Fruit fly (Drosophila melanogaster) whole organism, adult: ENCODE data around the gene CG32811.

Experiments
- CG11617 ChIP-seq: fragments of 200-800 bp; sonication (Bioruptor generic); optimal IDR thresholded peaks from 2 replicates; lab custom pipeline; 2017; ENCODE audit warnings: mild to moderate bottlenecking, missing biosample characterization, missing genetic modification reagents, missing genetic modification characterization
- CG12768 ChIP-seq: fragments of 200-800 bp; sonication (Bioruptor generic); optimal IDR thresholded peaks from 2 replicates; lab custom pipeline; 2017; ENCODE audit warnings: missing biosample characterization, missing genetic modification characterization, mild to moderate bottlenecking, moderate library complexity, missing genetic modification reagents
- CG14711 ChIP-seq: fragments of 200-800 bp; sonication (Bioruptor generic); optimal IDR thresholded peaks from 2 replicates; lab custom pipeline; 2018; ENCODE audit warnings: missing biosample characterization, mild to moderate bottlenecking, missing genetic modification characterization, moderate library complexity
- CG1620 ChIP-seq: fragments of 200-800 bp; sonication (Bioruptor generic); optimal IDR thresholded peaks from 2 replicates; lab custom pipeline; 2016; ENCODE audit warnings: missing biosample characterization, missing genetic modification characterization
- CG33017 ChIP-seq: fragments of 200-800 bp; sonication (Bioruptor generic); optimal IDR thresholded peaks from 2 replicates; lab custom pipeline; 2018; ENCODE audit warnings: missing biosample characterization, mild to moderate bottlenecking, missing genetic modification characterization, moderate library complexity
- CG5204 ChIP-seq: fragments of 200-800 bp; sonication (Bioruptor generic); optimal IDR thresholded peaks from 2 replicates; lab custom pipeline; 2016; ENCODE audit warnings: missing biosample characterization, missing genetic modification characterization
- CG7045 ChIP-seq: fragments of 200-800 bp; sonication (Bioruptor generic); optimal IDR thresholded peaks from 2 replicates; lab custom pipeline; 2017; ENCODE audit warnings: missing biosample characterization, mild to moderate bottlenecking, missing genetic modification characterization
- CG7101 ChIP-seq: fragments of 200-800 bp; sonication (Bioruptor generic); optimal IDR thresholded peaks from 2 replicates; lab custom pipeline; 2018; ENCODE audit warnings: missing biosample characterization, mild to moderate bottlenecking, missing genetic modification characterization, moderate library complexity
- Clk ChIP-seq: fragments of 200-800 bp; sonication (Bioruptor generic); optimal IDR thresholded peaks from 2 replicates; lab custom pipeline; 2017; ENCODE audit warnings: missing biosample characterization, missing genetic modification characterization
- Crg-1 ChIP-seq: fragments of 200-800 bp; sonication (Bioruptor generic); optimal IDR thresholded peaks from 2 replicates; lab custom pipeline; 2016; ENCODE audit warnings: missing biosample characterization, missing genetic modification characterization
- Hr96 ChIP-seq: fragments of 200-800 bp; sonication (Bioruptor generic); optimal IDR thresholded peaks from 2 replicates; lab custom pipeline; 2016; ENCODE audit warnings: missing biosample characterization, missing genetic modification characterization
- Mnt ChIP-seq: fragments of 200-800 bp; sonication (Bioruptor generic); optimal IDR thresholded peaks from 2 replicates; lab custom pipeline; 2016; ENCODE audit warnings: missing biosample characterization, mild to moderate bottlenecking, missing genetic modification characterization
- bab1 ChIP-seq: fragments of 200-800 bp; sonication (Bioruptor generic); optimal IDR thresholded peaks from 3 replicates; lab custom pipeline; 2019; ENCODE audit warnings: missing biosample characterization, mild to moderate bottlenecking, missing genetic modification characterization, moderate library complexity
- cic ChIP-seq: fragments of 200-800 bp; sonication (Bioruptor generic); optimal IDR thresholded peaks from 2 replicates; lab custom pipeline; 2017; ENCODE audit warnings: missing biosample characterization, mild to moderate bottlenecking, missing genetic modification characterization, moderate library complexity
- cnc ChIP-seq, 2 experiments: fragments of >200 bp; optimal IDR thresholded peaks; 2 replicates each; lab custom pipeline; 2017
- kay ChIP-seq: fragments of 200-800 bp; sonication (Bioruptor generic); peaks from one replicate; lab custom pipeline; 2016; ENCODE audit warnings: missing biosample characterization, missing genetic modification characterization, borderline replicate concordance
- ovo ChIP-seq: fragments of 200-800 bp; sonication (Bioruptor generic); optimal IDR thresholded peaks from 2 replicates; lab custom pipeline; 2016; ENCODE audit warnings: missing biosample characterization, missing genetic modification characterization
- pad ChIP-seq: fragments of 200-800 bp; sonication (Bioruptor generic); optimal IDR thresholded peaks from 3 replicates; lab custom pipeline; 2017; ENCODE audit warnings: missing biosample characterization, missing genetic modification characterization, mild to moderate bottlenecking, moderate library complexity, missing genetic modification reagents
- tj ChIP-seq: fragments of 200-800 bp; sonication (Bioruptor generic); optimal IDR thresholded peaks from 3 replicates; lab custom pipeline; 2017; ENCODE audit warnings: missing biosample characterization, mild to moderate bottlenecking, missing genetic modification characterization, moderate library complexity
- toe ChIP-seq: fragments of 200-800 bp; sonication (Bioruptor generic); optimal IDR thresholded peaks from 2 replicates; lab custom pipeline; 2016; ENCODE audit warnings: missing biosample characterization, missing genetic modification characterization

Gene CG32811

dm6 chrX:1298287-1298686, at the start of gene CG32811:
Gene CG32811, minus strand, starts transcription at chrX:1298387.
- no peak for TF ChIP-seq CG14711 (tag; lab: Kevin White, UChicago)
- TF ChIP-seq bab1 (GFP tag; lab: Kevin White, UChicago), result no peak
- TF ChIP-seq cnc (optimal IDR thresholded peaks at IDR 0.05; lab: Kevin White, UChicago), result no peak
- TF ChIP-seq CG5204 (GFP tag; lab: Kevin White, UChicago), result no peak
- TF ChIP-seq CG1620 (GFP tag; lab: Kevin White, UChicago), result no peak
- no peak for TF ChIP-seq CG11617
- TF ChIP-seq Mnt, result no peak
- TF ChIP-seq kay (GFP tag; lab: Kevin White, UChicago), result no peak
- TF ChIP-seq pad (GFP tag; lab: Kevin White, UChicago), result no peak
- no peak for TF ChIP-seq CG7101
- TF ChIP-seq toe (GFP tag; lab: Kevin White, UChicago), result no peak
- no peak for TF ChIP-seq CG33017 (tag; lab: Kevin White, UChicago)
- TF ChIP-seq ovo (GFP tag; lab: Kevin White, UChicago), result no peak
- no peak for TF ChIP-seq Hr96 (GFP tag; lab: Kevin White, UChicago)
- no peak for TF ChIP-seq CG12768 (GFP tag; lab: Kevin White, UChicago)

dm6 chrX:1346833-1347232, 48.6 kb upstream of the CG32811 start:
- TF ChIP-seq Hr96 (GFP tag; lab: Kevin White, UChicago), result no peak
- TF ChIP-seq cnc (optimal IDR thresholded peaks at IDR 0.05; lab: Kevin White, UChicago), result no peak
- TF ChIP-seq pad (GFP tag; lab: Kevin White, UChicago), result no peak
- TF ChIP-seq Mnt, result peak; percentile 11
- TF ChIP-seq CG14711 (tag; lab: Kevin White, UChicago), result no peak
- no peak for TF ChIP-seq Crg-1 (GFP tag; lab: Kevin White, UChicago)
- TF ChIP-seq CG1620 (GFP tag; lab: Kevin White, UChicago), result no peak
- TF ChIP-seq bab1 (GFP tag; lab: Kevin White, UChicago), result no peak

DNA sequence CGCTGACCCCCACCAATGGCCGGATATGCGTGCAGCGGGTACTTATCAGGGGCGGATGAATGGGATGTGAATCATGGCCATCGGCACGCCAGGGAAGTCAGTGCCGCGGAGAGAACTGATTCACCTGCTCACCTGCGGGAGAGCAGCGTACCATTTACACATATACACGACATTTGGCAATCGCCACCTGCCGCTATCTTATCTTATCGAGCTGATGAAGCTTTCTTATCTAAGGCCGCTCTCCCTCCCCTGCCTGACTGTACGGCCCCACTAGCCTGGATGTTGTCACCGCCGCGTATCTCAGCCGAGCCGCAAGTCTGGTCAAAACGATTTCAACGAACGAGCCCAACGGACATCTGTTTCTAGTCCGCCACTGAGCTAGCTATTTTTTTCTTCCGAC, 48.1 kb upstream of the CG32811 start, which contains the start of gene Tsp2A:
Gene Tsp2A, plus strand, starts transcription at position 298 of the 400 bp plus-strand sequence.
- TF ChIP-seq CG1620 (GFP tag; lab: Kevin White, UChicago), result no peak
- TF ChIP-seq pad (GFP tag; lab: Kevin White, UChicago), result no peak
- TF ChIP-seq CG7101, result peak; percentile 2
- no peak for TF ChIP-seq cnc (optimal IDR thresholded peaks at IDR 0.05; lab: Kevin White, UChicago)
- peak; percentile 1 for TF ChIP-seq cic
- no peak for TF ChIP-seq CG12768 (GFP tag; lab: Kevin White, UChicago)
- TF ChIP-seq Clk, result no peak
- TF ChIP-seq CG33017 (tag; lab: Kevin White, UChicago), result no peak
- TF ChIP-seq kay (GFP tag; lab: Kevin White, UChicago), result no peak
- no peak for TF ChIP-seq bab1 (GFP tag; lab: Kevin White, UChicago)
- no peak for TF ChIP-seq tj (GFP tag; lab: Kevin White, UChicago)
- TF ChIP-seq toe (GFP tag; lab: Kevin White, UChicago), result no peak
- no peak for TF ChIP-seq CG5204 (GFP tag; lab: Kevin White, UChicago)
- no peak for TF ChIP-seq ovo (GFP tag; lab: Kevin White, UChicago)
- no peak for TF ChIP-seq CG7045 (GFP tag; lab: Kevin White, UChicago)
- no peak for TF ChIP-seq Crg-1 (GFP tag; lab: Kevin White, UChicago)
- no peak for TF ChIP-seq Hr96 (GFP tag; lab: Kevin White, UChicago)
- TF ChIP-seq Mnt, result peak; percentile 42
- no peak for TF ChIP-seq CG14711 (tag; lab: Kevin White, UChicago)
- TF ChIP-seq CG11617, result no peak

DNA sequence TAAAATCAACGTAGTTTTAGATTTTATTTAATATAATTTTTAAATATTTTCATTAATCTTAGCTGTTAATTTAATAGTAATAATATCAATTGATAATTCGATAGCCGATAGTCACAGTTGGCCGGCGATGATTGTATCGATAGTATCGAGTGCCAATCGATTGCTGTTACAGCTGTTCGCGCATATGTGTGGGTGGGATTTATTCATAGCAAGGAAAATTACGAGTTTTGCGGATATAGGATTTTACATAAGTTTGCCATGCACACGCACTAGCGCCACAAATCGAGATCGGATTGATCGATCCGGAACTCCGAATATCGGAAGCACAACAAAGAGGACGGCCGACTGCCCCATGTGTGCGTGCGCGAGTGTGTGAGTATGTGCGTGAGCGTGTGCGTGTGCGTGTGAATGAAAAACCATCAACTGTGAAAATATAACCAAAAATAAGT, 43.8 kb upstream of the CG32811 start, which contains the start of gene Naa30A:
Gene Naa30A, plus strand, starts transcription at position 163 of the 449 bp plus-strand sequence.
- TF ChIP-seq CG7101 (peak; percentile 7), CG12768 (GFP tag; lab: Kevin White, UChicago) (no peak), bab1 (GFP tag; lab: Kevin White, UChicago) (peak; percentile 42), kay (GFP tag; lab: Kevin White, UChicago) (no peak), Crg-1 (GFP tag; lab: Kevin White, UChicago) (no peak), Mnt (peak; percentile 59), cnc (optimal IDR thresholded peaks at IDR 0.05; lab: Kevin White, UChicago) (no peak), tj (GFP tag; lab: Kevin White, UChicago) (peak; percentile 16), CG1620 (GFP tag; lab: Kevin White, UChicago) (no peak), CG5204 (GFP tag; lab: Kevin White, UChicago) (no peak), pad (GFP tag; lab: Kevin White, UChicago) (no peak), CG33017 (tag; lab: Kevin White, UChicago) (no peak), ovo (GFP tag; lab: Kevin White, UChicago) (no peak), Hr96 (GFP tag; lab: Kevin White, UChicago) (no peak), CG7045 (GFP tag; lab: Kevin White, UChicago) (no peak), cic (peak; percentile 1), toe (GFP tag; lab: Kevin White, UChicago) (no peak), Clk (no peak), CG14711 (tag; lab: Kevin White, UChicago) (no peak), CG11617 (peak; percentile 11)

dm6 chrX:1341528-1341927, 43.3 kb upstream of the CG32811 start, which contains the start of gene CG11409:
Gene CG11409, minus strand, starts transcription at chrX:1341587.
- TF ChIP-seq Mnt (no peak), ovo (GFP tag; lab: Kevin White, UChicago) (peak; percentile 74), CG12768 (GFP tag; lab: Kevin White, UChicago) (no peak)

DNA sequence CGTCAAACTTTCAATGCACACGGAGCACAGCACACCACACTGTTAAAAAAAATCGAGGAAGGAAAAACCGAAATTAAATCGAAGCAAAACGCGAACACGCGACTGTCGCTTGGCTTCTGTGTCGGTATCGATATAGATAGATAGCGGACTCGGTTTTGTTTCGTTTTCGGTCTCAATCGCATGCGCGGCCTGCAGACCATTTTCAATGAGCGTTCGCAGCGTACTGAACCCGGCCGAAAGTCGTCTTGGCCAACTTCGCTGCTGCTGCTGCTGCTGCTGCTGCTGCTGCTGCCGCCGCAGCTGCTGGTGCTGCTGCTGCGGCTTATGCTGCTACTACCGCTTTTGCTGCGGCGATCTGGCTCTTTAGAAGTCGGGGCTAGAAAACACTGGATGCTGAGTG, 39.8 kb upstream of the CG32811 start:
- TF ChIP-seq CG11617 (no peak), Crg-1 (GFP tag; lab: Kevin White, UChicago) (no peak), ovo (GFP tag; lab: Kevin White, UChicago) (no peak), CG33017 (tag; lab: Kevin White, UChicago) (no peak), kay (GFP tag; lab: Kevin White, UChicago) (no peak), CG1620 (GFP tag; lab: Kevin White, UChicago) (no peak), Hr96 (GFP tag; lab: Kevin White, UChicago) (no peak), CG12768 (GFP tag; lab: Kevin White, UChicago) (no peak), CG14711 (tag; lab: Kevin White, UChicago) (no peak), Mnt (no peak), Clk (no peak), bab1 (GFP tag; lab: Kevin White, UChicago) (no peak), CG5204 (GFP tag; lab: Kevin White, UChicago) (no peak), CG7101 (no peak), CG7045 (GFP tag; lab: Kevin White, UChicago) (no peak)
